Worm (Caenorhabditis elegans) whole organism, L4/young adult: Measurements from ENCODE around the gene grk-2.

ENCODE experiments used
- W03F9.2 ChIP-seq: fragments of 150-350 bp; optimal IDR thresholded peaks from 2 replicates; lab custom pipeline; 2014; ENCODE audit warnings: missing biosample characterization, missing genetic modification characterization
- him-1 ChIP-seq: sonication (generic microtip); optimal IDR thresholded peaks from 2 replicates; lab custom pipeline; 2016; ENCODE audit warnings: missing genotype, missing genetic modification reagents, missing genetic modification characterization, missing compliant biosample characterization

ce11 chrIII:641759-642158, 34.2 kb upstream of the grk-2 start, which contains the start of gene W06E11.1:
- TF ChIP-seq him-1 (tag; lab: Kevin White, UChicago): no peak
- no peak for TF ChIP-seq W03F9.2 (tag; lab: Kevin White, UChicago)
